Fruit fly (Drosophila melanogaster): ENCODE measurements around the gene Zmynd10.

Zmynd10 gene

DNA sequence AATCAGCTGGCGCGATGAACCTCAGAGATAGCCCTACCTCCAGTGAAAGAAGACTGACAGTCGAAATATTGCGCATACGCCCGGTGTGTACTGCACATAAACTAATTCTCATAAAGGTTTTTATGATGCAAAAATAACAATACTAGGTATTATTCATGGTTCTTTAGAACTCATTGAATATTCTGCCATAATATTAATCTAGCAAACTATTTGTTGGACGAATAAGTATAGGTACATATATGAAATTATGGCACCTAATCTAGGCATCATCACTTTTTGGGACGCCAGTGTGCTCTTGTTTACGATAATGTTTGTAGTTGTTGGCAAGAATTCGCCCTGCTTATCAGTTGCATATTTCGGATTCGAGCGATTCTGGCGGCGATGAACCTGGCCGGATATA is 4.5 kb downstream of the Zmynd10 start (continued):
- peak; percentile 11 for TF ChIP-seq CoRest (tag; optimal IDR thresholded peaks at IDR 0.05)
- TF ChIP-seq E2f2 (GFP tag; IDR thresholded peaks at IDR 0.05) = 0 out of 2 replicates have a peak, but pooled peaks have one; percentile 17
- TF ChIP-seq CG2678 (tag; optimal IDR thresholded peaks at IDR 0.05) = peak; percentile 61
- peak; percentile 51 for TF ChIP-seq CG10979 (tag; optimal IDR thresholded peaks at IDR 0.05)
- peak; percentile 3 for TF ChIP-seq CG18619 (GFP tag; optimal IDR thresholded peaks at IDR 0.05)
- TF ChIP-seq CG10321 (GFP tag; IDR thresholded peaks at IDR 0.05) = no peak
- TF ChIP-seq CG10959 (GFP tag; IDR thresholded peaks at IDR 0.05) = no peak
- TF ChIP-seq CG11247 (GFP tag; IDR thresholded peaks at IDR 0.05) = 0 out of 2 replicates have a peak, but pooled peaks have one; percentile 33
- peak; percentile 47; the same call in 1 of the 2 replicates for TF ChIP-seq CG32532 (GFP tag; IDR thresholded peaks at IDR 0.05)
- peak; percentile 45 for TF ChIP-seq lbe (GFP tag; optimal IDR thresholded peaks at IDR 0.05)
- peak in 1 of 2 experiments; percentile 89 for TF ChIP-seq eve (GFP tag; optimal IDR thresholded peaks at IDR 0.05)
- TF ChIP-seq Atf6 (GFP tag; IDR thresholded peaks at IDR 0.05) = 0 out of 2 replicates have a peak, but pooled peaks have one; percentile 8
- no peak for TF ChIP-seq ap (GFP tag; IDR thresholded peaks at IDR 0.05)
- TF ChIP-seq CG12391 (tag; optimal IDR thresholded peaks at IDR 0.05) = no peak
- TF ChIP-seq CG11504 (tag; optimal IDR thresholded peaks at IDR 0.05) = peak; percentile 43
- TF ChIP-seq Hsf (GFP tag; optimal IDR thresholded peaks at IDR 0.05) = peak; percentile 24
- peak in 1 of 2 experiments; percentile 46 for TF ChIP-seq Hr51 (GFP tag; optimal IDR thresholded peaks at IDR 0.05)
- no peak for TF ChIP-seq Chrac-16 (GFP tag; optimal IDR thresholded peaks at IDR 0.05)
- TF ChIP-seq CG12155 (GFP tag; optimal IDR thresholded peaks at IDR 0.05) = peak; percentile 6
- TF ChIP-seq prd (optimal IDR thresholded peaks at IDR 0.05) = no peak
- TF ChIP-seq prd (GFP tag; IDR thresholded peaks at IDR 0.05) = 0 out of 3 replicates have a peak, but pooled peaks have one; percentile 27
- TF ChIP-seq lab (GFP tag; optimal IDR thresholded peaks at IDR 0.05) = peak; percentile 30
- no peak for TF ChIP-seq Poxn (GFP tag; IDR thresholded peaks at IDR 0.05)
- peak; percentile 5 for TF ChIP-seq Sox100B (GFP tag; optimal IDR thresholded peaks at IDR 0.05)
- TF ChIP-seq CG3065 (GFP tag; optimal IDR thresholded peaks at IDR 0.05) = no peak
- TF ChIP-seq tna (GFP tag; IDR thresholded peaks at IDR 0.05; ENCODE audit: partially characterized antibody) = no peak
- no peak for TF ChIP-seq CG14965 (GFP tag; optimal IDR thresholded peaks at IDR 0.05; ENCODE audit: borderline replicate concordance)
- no peak for TF ChIP-seq CG15514 (GFP tag; optimal IDR thresholded peaks at IDR 0.05)
- no peak for TF ChIP-seq cato (GFP tag; optimal IDR thresholded peaks at IDR 0.05; ENCODE audit: borderline replicate concordance)
- peak; percentile 40 for TF ChIP-seq grn (GFP tag; optimal IDR thresholded peaks at IDR 0.05)
- TF ChIP-seq Fer3 (tag; optimal IDR thresholded peaks at IDR 0.05) = peak; percentile 19
- peak; percentile 42 for TF ChIP-seq mam (GFP tag; optimal IDR thresholded peaks at IDR 0.05)
- peak; percentile 52 for TF ChIP-seq CG15601 (tag; optimal IDR thresholded peaks at IDR 0.05)
- TF ChIP-seq jumu (GFP tag; optimal IDR thresholded peaks at IDR 0.05) = peak; percentile 7
- TF ChIP-seq lilli (GFP tag; optimal IDR thresholded peaks at IDR 0.05) = peak; percentile 25
- peak; percentile 71 for TF ChIP-seq sug (tag; optimal IDR thresholded peaks at IDR 0.05)
- no peak for TF ChIP-seq wor (GFP tag; IDR thresholded peaks at IDR 0.05)
- peak; percentile 2 for TF ChIP-seq CG12219 (GFP tag; optimal IDR thresholded peaks at IDR 0.05)
- peak; percentile 53 for TF ChIP-seq CG15269 (tag; optimal IDR thresholded peaks at IDR 0.05)
- TF ChIP-seq Med (GFP tag) = peak; percentile 81
- TF ChIP-seq fd64A (GFP tag; optimal IDR thresholded peaks at IDR 0.05) = no peak
- TF ChIP-seq slbo (GFP tag; IDR thresholded peaks at IDR 0.05) = peak; percentile 40; the same call in 1 of the 2 replicates
- peak; percentile 29 for TF ChIP-seq Fer1 (GFP tag; optimal IDR thresholded peaks at IDR 0.05)
- peak; percentile 22; the same call in 1 of the 3 replicates for TF ChIP-seq Dbx (GFP tag; IDR thresholded peaks at IDR 0.05)
- TF ChIP-seq CG9876 (GFP tag; optimal IDR thresholded peaks at IDR 0.05) = no peak
- peak; percentile 4 for TF ChIP-seq org-1 (GFP tag; optimal IDR thresholded peaks at IDR 0.05)
- peak; percentile 11 for TF ChIP-seq CG13424 (tag; optimal IDR thresholded peaks at IDR 0.05)
- no peak for TF ChIP-seq Meics (GFP tag; optimal IDR thresholded peaks at IDR 0.05)
- TF ChIP-seq CG11696 (GFP tag; IDR thresholded peaks at IDR 0.05) = no peak
- no peak for TF ChIP-seq salm (tag; optimal IDR thresholded peaks at IDR 0.05)
